Fruit fly (Drosophila melanogaster): ENCODE results near the gene CG15386.
A peak's percentile ranks its signal among the peaks of the same experiment; 100 is the strongest.

Gene CG15386

DNA sequence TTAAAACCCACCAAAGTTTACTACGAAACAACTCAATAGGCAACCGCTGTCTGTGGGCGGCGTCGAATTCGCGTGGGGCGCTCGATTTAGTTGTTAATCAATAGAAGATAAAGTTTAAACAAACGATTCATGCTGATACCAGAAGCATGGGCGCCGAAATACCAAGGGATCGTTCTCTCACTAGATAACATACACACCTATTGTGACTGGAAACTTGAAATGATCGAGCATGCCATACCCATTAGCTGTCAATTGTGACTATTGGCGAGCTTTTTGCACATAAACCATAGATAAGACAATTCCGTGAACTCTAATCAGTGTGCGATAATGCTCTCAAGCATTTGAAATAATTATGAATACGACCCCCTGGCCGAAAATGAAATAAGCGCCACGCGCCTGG lies 37.7 kb downstream of the CG15386 start (continued):
- peak; percentile 71 for TF ChIP-seq Hsf (GFP tag; optimal IDR thresholded peaks at IDR 0.05)
- peak; percentile 64; the same call in 2 of the 3 replicates for TF ChIP-seq ci (GFP tag; IDR thresholded peaks at IDR 0.05)
- peak; percentile 38 for TF ChIP-seq gsb-n (tag; optimal IDR thresholded peaks at IDR 0.05)
- 0 out of 2 replicates have a peak, but pooled peaks have one; percentile 5 for TF ChIP-seq aop (GFP tag; IDR thresholded peaks at IDR 0.05)
- TF ChIP-seq ken (GFP tag; IDR thresholded peaks at IDR 0.05) = peak; percentile 69
- TF ChIP-seq onecut (GFP tag; IDR thresholded peaks at IDR 0.05) = peak; percentile 30; the same call in 1 of the 2 replicates
- peak; percentile 61 for TF ChIP-seq Ada2b (GFP tag; IDR thresholded peaks at IDR 0.05)
- TF ChIP-seq Bteb2 (GFP tag; optimal IDR thresholded peaks at IDR 0.05) = peak; percentile 60
- peak; percentile 8 for TF ChIP-seq kay (GFP tag; optimal IDR thresholded peaks at IDR 0.05)
- TF ChIP-seq Hmx (GFP tag; optimal IDR thresholded peaks at IDR 0.05) = no peak
- no peak for TF ChIP-seq ato (GFP tag; IDR thresholded peaks at IDR 0.05; ENCODE audit: partially characterized antibody)
- TF ChIP-seq esg (GFP tag; conservative IDR thresholded peaks at IDR 0.05) = peak; percentile 59; the same call in 1 of the 2 replicates
- TF ChIP-seq CG12659 (GFP tag; optimal IDR thresholded peaks at IDR 0.05) = peak; percentile 70
- TF ChIP-seq Doc2 (GFP tag; IDR thresholded peaks at IDR 0.05) = 0 out of 2 replicates have a peak, but pooled peaks have one; percentile 23
- TF ChIP-seq CG12942 (GFP tag; optimal IDR thresholded peaks at IDR 0.05) = peak; percentile 72
- peak; percentile 58; the same call in 1 of the 2 replicates for TF ChIP-seq bowl (GFP tag; IDR thresholded peaks at IDR 0.05)
- TF ChIP-seq E2f1 (GFP tag; IDR thresholded peaks at IDR 0.05) = peak; percentile 73
- TF ChIP-seq Camta (GFP tag; optimal IDR thresholded peaks at IDR 0.05) = peak; percentile 45
- TF ChIP-seq emc (GFP tag; optimal IDR thresholded peaks at IDR 0.05) = peak; percentile 67
- peak; percentile 72 for TF ChIP-seq salm (tag; optimal IDR thresholded peaks at IDR 0.05)
- no peak for TF ChIP-seq MTF-1 (GFP tag; optimal IDR thresholded peaks at IDR 0.05; ENCODE audit: borderline replicate concordance)
- peak; percentile 66 for TF ChIP-seq CG4854 (GFP tag; optimal IDR thresholded peaks at IDR 0.05)
- peak; percentile 86 for TF ChIP-seq Rfx (GFP tag; IDR thresholded peaks at IDR 0.05)
- peak; percentile 21; the same call in 1 of the 3 replicates for TF ChIP-seq croc (GFP tag; conservative IDR thresholded peaks at IDR 0.05)
- TF ChIP-seq abd-A (tag; optimal IDR thresholded peaks at IDR 0.05) = peak; percentile 75
- peak; percentile 80 for TF ChIP-seq CG3847 (GFP tag; IDR thresholded peaks at IDR 0.05)
- TF ChIP-seq CG31365 (tag; optimal IDR thresholded peaks at IDR 0.05) = peak; percentile 45
- TF ChIP-seq GATAe (GFP tag; conservative IDR thresholded peaks at IDR 0.05) = peak; percentile 85
- TF ChIP-seq CG30020 (tag; optimal IDR thresholded peaks at IDR 0.05) = no peak
- TF ChIP-seq CG18599 (GFP tag; optimal IDR thresholded peaks at IDR 0.05) = peak; percentile 86
- TF ChIP-seq Oli (tag; optimal IDR thresholded peaks at IDR 0.05) = peak; percentile 84
- no peak for TF ChIP-seq fd64A (GFP tag; optimal IDR thresholded peaks at IDR 0.05)
- TF ChIP-seq Hr78 (GFP tag; optimal IDR thresholded peaks at IDR 0.05) = no peak
- peak; percentile 34 for TF ChIP-seq CG16815 (GFP tag; optimal IDR thresholded peaks at IDR 0.05)
- peak; percentile 13 for TF ChIP-seq CG10979 (tag; optimal IDR thresholded peaks at IDR 0.05)
- peak; percentile 54 for TF ChIP-seq jumu (GFP tag; optimal IDR thresholded peaks at IDR 0.05)
- TF ChIP-seq CG18764 (GFP tag; optimal IDR thresholded peaks at IDR 0.05) = peak; percentile 59
- peak; percentile 89 for TF ChIP-seq slbo (GFP tag; IDR thresholded peaks at IDR 0.05)
- no peak for TF ChIP-seq tll (GFP tag; optimal IDR thresholded peaks at IDR 0.05)
- no peak for TF ChIP-seq Stat92E (GFP tag; optimal IDR thresholded peaks at IDR 0.05)
- no peak for TF ChIP-seq Dll (GFP tag; IDR thresholded peaks at IDR 0.05; ENCODE audit: partially characterized antibody)
- TF ChIP-seq CG3163 (GFP tag; optimal IDR thresholded peaks at IDR 0.05) = peak; percentile 45
- peak; percentile 90 for TF ChIP-seq Antp (GFP tag; optimal IDR thresholded peaks at IDR 0.05)
- peak; percentile 71 for TF ChIP-seq CG12219 (GFP tag; optimal IDR thresholded peaks at IDR 0.05)
- TF ChIP-seq toy (GFP tag; IDR thresholded peaks at IDR 0.05) = 0 out of 2 replicates have a peak, but pooled peaks have one; percentile 44
- TF ChIP-seq CG34224 (GFP tag; IDR thresholded peaks at IDR 0.05; ENCODE audit: partially characterized antibody) = no peak
- peak; percentile 48 for TF ChIP-seq schlank (tag; optimal IDR thresholded peaks at IDR 0.05)
- TF ChIP-seq cad (GFP tag; optimal IDR thresholded peaks at IDR 0.05) = no peak
- peak; percentile 83 for TF ChIP-seq CG12769 (tag; optimal IDR thresholded peaks at IDR 0.05)
- no peak for TF ChIP-seq nerfin-2 (GFP tag; IDR thresholded peaks at IDR 0.05; ENCODE audit: partially characterized antibody)

Data from whole organism, embryonic.